Fruit fly (Drosophila melanogaster) whole organism, embryonic: ENCODE results near the gene CG32066.

ENCODE experiments used
- Atf6 ChIP-seq: fragments of 200-800 bp; sonication (Bioruptor generic); IDR thresholded peaks from 2 replicates; pipeline ENCODE4 v1.3.6; 2022; ENCODE audit warnings: missing biosample characterization, missing genetic modification characterization
- CG10274 ChIP-seq: fragments of 200-800 bp; sonication (Bioruptor generic); optimal IDR thresholded peaks from 3 replicates; lab custom pipeline; 2017; ENCODE audit warnings: missing biosample characterization, mild to moderate bottlenecking, missing genetic modification characterization
- CG10565 ChIP-seq: fragments of 200-800 bp; sonication (Bioruptor generic); optimal IDR thresholded peaks from 3 replicates; lab custom pipeline; 2016; ENCODE audit warnings: missing biosample characterization, mild to moderate bottlenecking, missing genetic modification characterization
- CG12104 ChIP-seq: fragments of 200-800 bp; sonication (Bioruptor generic); optimal IDR thresholded peaks from 3 replicates; lab custom pipeline; 2016; ENCODE audit warnings: missing biosample characterization, missing genetic modification characterization
- CG13624 ChIP-seq: fragments of 200-800 bp; sonication (Bioruptor generic); optimal IDR thresholded peaks from 2 replicates; lab custom pipeline; 2016; ENCODE audit warnings: missing biosample characterization, missing genetic modification characterization
- CG14860 ChIP-seq: fragments of 200-800 bp; sonication (Bioruptor generic); IDR thresholded peaks from 3 replicates; pipeline ENCODE4 v1.3.6; 2022; ENCODE audit warnings: missing biosample characterization, missing genetic modification characterization; ENCODE audit not compliant: partially characterized antibody
- CG16815 ChIP-seq: fragments of 200-800 bp; sonication (Bioruptor generic); optimal IDR thresholded peaks from 3 replicates; lab custom pipeline; 2017; ENCODE audit warnings: missing biosample characterization, mild to moderate bottlenecking, missing genetic modification characterization
- CG17568 ChIP-seq: fragments of 200-800 bp; sonication (Bioruptor generic); optimal IDR thresholded peaks from 2 replicates; lab custom pipeline; 2018; ENCODE audit warnings: missing biosample characterization, mild to moderate bottlenecking, missing genetic modification characterization, moderate library complexity
- CG2889 ChIP-seq: fragments of 200-800 bp; sonication (Bioruptor generic); IDR thresholded peaks from 3 replicates; pipeline ENCODE4 v1.3.6; 2022; ENCODE audit warnings: missing biosample characterization, missing genetic modification characterization
- CG6254 ChIP-seq: fragments of 200-800 bp; sonication (Bioruptor generic); optimal IDR thresholded peaks from 3 replicates; lab custom pipeline; 2017; ENCODE audit warnings: mild to moderate bottlenecking, missing biosample characterization, missing genetic modification reagents, missing genetic modification characterization
- CG7556 ChIP-seq: fragments of 200-800 bp; sonication (Bioruptor generic); optimal IDR thresholded peaks from 2 replicates; lab custom pipeline; 2017; ENCODE audit warnings: missing biosample characterization, mild to moderate bottlenecking, missing genetic modification characterization
- CG8478 ChIP-seq: fragments of >200 bp; optimal IDR thresholded peaks from 2 replicates; lab custom pipeline; 2018
- CG9727 ChIP-seq: fragments of 200-800 bp; sonication (Bioruptor generic); optimal IDR thresholded peaks from 3 replicates; lab custom pipeline; 2017; ENCODE audit warnings: missing biosample characterization, mild to moderate bottlenecking, missing genetic modification characterization
- CG9932 ChIP-seq: fragments of 200-800 bp; sonication (Bioruptor generic); IDR thresholded peaks from 2 replicates; pipeline ENCODE4 v1.3.6; 2022; ENCODE audit warnings: missing biosample characterization, missing genetic modification characterization
- Dek ChIP-seq: fragments of 200-800 bp; sonication (Bioruptor generic); optimal IDR thresholded peaks from 3 replicates; lab custom pipeline; 2019; ENCODE audit warnings: missing biosample characterization, mild to moderate bottlenecking, missing genetic modification characterization, moderate library complexity
- Dip2 ChIP-seq: fragments of 200-800 bp; sonication (Bioruptor generic); IDR thresholded peaks from 2 replicates; pipeline ENCODE4 v1.3.6; 2022; ENCODE audit warnings: missing biosample characterization, missing genetic modification characterization
- GATAe ChIP-seq: fragments of 200-800 bp; sonication (Bioruptor generic); conservative IDR thresholded peaks from 2 replicates; pipeline ENCODE4 v1.3.6; 2022; ENCODE audit warnings: missing biosample characterization, missing genetic modification characterization
- Hey ChIP-seq: fragments of 200-800 bp; sonication (Bioruptor generic); optimal IDR thresholded peaks from 3 replicates; lab custom pipeline; 2018; ENCODE audit warnings: missing biosample characterization, mild to moderate bottlenecking, missing genetic modification characterization
- HmgZ ChIP-seq: fragments of 200-800 bp; sonication (Bioruptor generic); optimal IDR thresholded peaks from 2 replicates; lab custom pipeline; 2018; ENCODE audit warnings: missing biosample characterization, mild to moderate bottlenecking, missing genetic modification characterization
- Hmr ChIP-seq: fragments of 200-800 bp; sonication (Bioruptor generic); optimal IDR thresholded peaks from 3 replicates; lab custom pipeline; 2017; ENCODE audit warnings: mild to moderate bottlenecking, missing biosample characterization, missing genetic modification reagents, missing genetic modification characterization
- Mrtf ChIP-seq: fragments of 200-800 bp; sonication (Bioruptor generic); IDR thresholded peaks from 3 replicates; pipeline ENCODE4 v1.3.6; 2022; ENCODE audit warnings: missing biosample characterization, missing genetic modification characterization
- Myb ChIP-seq: fragments of 200-800 bp; sonication (Bioruptor generic); optimal IDR thresholded peaks from 2 replicates; lab custom pipeline; 2016; ENCODE audit warnings: missing biosample characterization, missing genetic modification characterization
- Pdp1 ChIP-seq, 2 experiments: fragments of 200-800 bp; sonication (Bioruptor generic); optimal IDR thresholded peaks; 3 replicates each; lab custom pipeline; 2016; ENCODE audit warnings: missing biosample characterization in 2 of 2, missing genetic modification characterization in 2 of 2, mild to moderate bottlenecking in 1 of 2, moderate library complexity in 1 of 2
- Rx ChIP-seq: fragments of 200-800 bp; sonication (Bioruptor generic); IDR thresholded peaks from 2 replicates; pipeline ENCODE4 v1.3.6; 2022; ENCODE audit warnings: missing biosample characterization, missing genetic modification characterization
- amos ChIP-seq: fragments of 200-800 bp; sonication (Bioruptor generic); IDR thresholded peaks from 2 replicates; pipeline ENCODE4 v1.3.6; 2022; ENCODE audit warnings: missing biosample characterization, missing genetic modification characterization; ENCODE audit not compliant: partially characterized antibody
- bigmax ChIP-seq: fragments of 200-800 bp; sonication (Bioruptor generic); optimal IDR thresholded peaks from 2 replicates; lab custom pipeline; 2018; ENCODE audit warnings: missing biosample characterization, mild to moderate bottlenecking, missing genetic modification characterization
- chn ChIP-seq: fragments of 200-800 bp; sonication (Bioruptor generic); optimal IDR thresholded peaks from 2 replicates; lab custom pipeline; 2016; ENCODE audit warnings: missing biosample characterization, missing genetic modification characterization
- corto ChIP-seq: fragments of 200-800 bp; sonication (Bioruptor generic); optimal IDR thresholded peaks from 2 replicates; lab custom pipeline; 2016; ENCODE audit warnings: missing biosample characterization, mild to moderate bottlenecking, missing genetic modification characterization, moderate library complexity
- crc ChIP-seq: fragments of 200-800 bp; sonication (Bioruptor generic); optimal IDR thresholded peaks from 2 replicates; lab custom pipeline; 2016; ENCODE audit warnings: missing biosample characterization, missing genetic modification characterization
- dmrt11E ChIP-seq: fragments of 200-800 bp; sonication (Bioruptor generic); optimal IDR thresholded peaks from 3 replicates; lab custom pipeline; 2018; ENCODE audit warnings: missing biosample characterization, mild to moderate bottlenecking, missing genetic modification characterization, moderate library complexity
- emc ChIP-seq: fragments of 200-800 bp; sonication (Bioruptor generic); optimal IDR thresholded peaks from 2 replicates; lab custom pipeline; 2016; ENCODE audit warnings: missing biosample characterization, missing genetic modification characterization
- fu2 ChIP-seq: fragments of 200-800 bp; sonication (Bioruptor generic); optimal IDR thresholded peaks from 2 replicates; lab custom pipeline; 2016; ENCODE audit warnings: missing biosample characterization, missing genetic modification characterization
- gcm2 ChIP-seq: fragments of 200-800 bp; sonication (Bioruptor generic); optimal IDR thresholded peaks from 2 replicates; lab custom pipeline; 2016; ENCODE audit warnings: missing biosample characterization, missing genetic modification characterization
- gem ChIP-seq: fragments of 200-800 bp; sonication (Bioruptor generic); optimal IDR thresholded peaks from 2 replicates; lab custom pipeline; 2019; ENCODE audit warnings: missing biosample characterization, mild to moderate bottlenecking, missing genetic modification characterization, moderate library complexity
- gfzf ChIP-seq: fragments of 200-800 bp; sonication (Bioruptor generic); optimal IDR thresholded peaks from 2 replicates; lab custom pipeline; 2016; ENCODE audit warnings: missing biosample characterization, mild to moderate bottlenecking, missing genetic modification characterization, moderate library complexity
- grau ChIP-seq: fragments of 200-800 bp; optimal IDR thresholded peaks from 3 replicates; lab custom pipeline; 2019; ENCODE audit warnings: missing biosample characterization, mild to moderate bottlenecking, missing genetic modification characterization, moderate library complexity
- ham ChIP-seq: fragments of 200-800 bp; sonication (Bioruptor generic); IDR thresholded peaks from 2 replicates; pipeline ENCODE4 v1.3.6; 2022; ENCODE audit warnings: missing biosample characterization, missing genetic modification characterization
- hth ChIP-seq: fragments of >200 bp; optimal IDR thresholded peaks from 2 replicates; lab custom pipeline; 2017; ENCODE audit warnings: inconsistent platforms
- knrl ChIP-seq: fragments of 200-800 bp; sonication (Bioruptor generic); IDR thresholded peaks from 3 replicates; pipeline ENCODE4 v1.3.6; 2022; ENCODE audit warnings: missing biosample characterization, missing genetic modification characterization; ENCODE audit not compliant: partially characterized antibody
- lbe ChIP-seq: fragments of 200-800 bp; sonication (Bioruptor generic); optimal IDR thresholded peaks from 2 replicates; lab custom pipeline; 2016; ENCODE audit warnings: missing biosample characterization, mild to moderate bottlenecking, missing genetic modification characterization
- lmd ChIP-seq: fragments of 200-800 bp; sonication (Bioruptor generic); IDR thresholded peaks from 2 replicates; pipeline ENCODE4 v1.3.6; 2022; ENCODE audit warnings: missing biosample characterization, missing genetic modification characterization
- otp ChIP-seq: fragments of 200-800 bp; sonication (Bioruptor generic); IDR thresholded peaks from 3 replicates; pipeline ENCODE4, ENCODE4 v1.3.6; 2022; ENCODE audit warnings: missing biosample characterization, missing genetic modification characterization
- p53 ChIP-seq: fragments of 200-800 bp; sonication (Bioruptor generic); optimal IDR thresholded peaks from 2 replicates; lab custom pipeline; 2016; ENCODE audit warnings: missing biosample characterization, missing genetic modification characterization
- ranshi ChIP-seq: fragments of 200-800 bp; sonication (Bioruptor generic); IDR thresholded peaks from 2 replicates; pipeline ENCODE4 v1.3.6; 2022; ENCODE audit warnings: missing biosample characterization, missing genetic modification characterization
- ro ChIP-seq: fragments of 200-800 bp; sonication (Bioruptor generic); IDR thresholded peaks from 2 replicates; pipeline ENCODE4 v1.3.6; 2022; ENCODE audit warnings: missing biosample characterization, missing genetic modification characterization
- sisA ChIP-seq: fragments of 200-800 bp; sonication (Bioruptor generic); IDR thresholded peaks from 2 replicates; pipeline ENCODE4 v1.3.6; 2022; ENCODE audit warnings: missing biosample characterization, missing genetic modification characterization
- slbo ChIP-seq: fragments of 200-800 bp; sonication (Bioruptor generic); IDR thresholded peaks from 2 replicates; pipeline ENCODE4 v1.3.6; 2022; ENCODE audit warnings: missing biosample characterization, missing genetic modification characterization
- so ChIP-seq: fragments of 200-800 bp; sonication (Bioruptor generic); IDR thresholded peaks from 3 replicates; pipeline ENCODE4 v1.3.6; 2022; ENCODE audit warnings: missing biosample characterization, missing genetic modification characterization
- unc-4 ChIP-seq: fragments of 200-800 bp; sonication (Bioruptor generic); IDR thresholded peaks from 2 replicates; pipeline ENCODE4 v1.3.6; 2022; ENCODE audit warnings: missing biosample characterization, missing genetic modification characterization; ENCODE audit not compliant: partially characterized antibody
- usp ChIP-seq: fragments of >200 bp; optimal IDR thresholded peaks from 2 replicates; lab custom pipeline; 2017; ENCODE audit warnings: missing biosample characterization, missing genetic modification characterization
- vnd ChIP-seq: fragments of 200-800 bp; sonication (Bioruptor generic); IDR thresholded peaks from 3 replicates; pipeline ENCODE4 v1.3.6; 2022; ENCODE audit warnings: missing biosample characterization, missing genetic modification characterization; ENCODE audit not compliant: partially characterized antibody

CG32066 gene

dm6 chr3L:10678545-10679067, 17.8 kb upstream of the CG32066 start (continued):
- TF ChIP-seq Rx (peak; percentile 48; the same call in 1 of the 2 replicates), HmgZ (tag; lab: Kevin White, UChicago) (peak; percentile 94), CG13624 (GFP tag; lab: Kevin White, UChicago) (peak; percentile 91), amos (GFP tag; lab: Robert Waterston, UW) (no peak), CG16815 (GFP tag; lab: Kevin White, UChicago) (peak; percentile 92), CG2889 (GFP tag; lab: Robert Waterston, UW) (peak; percentile 74), corto (no peak), so (peak; percentile 94; the same call in 2 of the 3 replicates), CG9727 (peak; percentile 98), hth (lab: Kevin White, UChicago) (no peak), CG17568 (GFP tag; lab: Kevin White, UChicago) (peak; percentile 88), ranshi (GFP tag; lab: Robert Waterston, UW) (peak; percentile 92), CG7556 (GFP tag; lab: Kevin White, UChicago) (peak; percentile 99), otp (GFP tag; lab: Robert Waterston, UW) (peak; percentile 76), slbo (GFP tag; lab: Robert Waterston, UW) (peak; percentile 93), knrl (no peak), gem (tag; lab: Kevin White, UChicago) (peak; percentile 99), Mrtf (GFP tag; lab: Robert Waterston, UW) (peak; percentile 91), CG8478 (lab: Kevin White, UChicago) (no peak), lmd (peak; percentile 96), sisA (GFP tag; lab: Robert Waterston, UW) (peak; percentile 91), CG6254 (peak; percentile 89), emc (GFP tag; lab: Kevin White, UChicago) (peak; percentile 76), CG10274 (GFP tag; lab: Kevin White, UChicago) (peak; percentile 84), Pdp1 (GFP tag; optimal IDR thresholded peaks at IDR 0.05; lab: Kevin White, UChicago) (peak; percentile 86 to 95), Atf6 (GFP tag; lab: Robert Waterston, UW) (peak; percentile 96), CG9932 (GFP tag; lab: Robert Waterston, UW) (peak; percentile 87), gfzf (GFP tag; lab: Kevin White, UChicago) (no peak), GATAe (peak; percentile 69), fu2 (GFP tag; lab: Kevin White, UChicago) (peak; percentile 80), ham (GFP tag; lab: Robert Waterston, UW) (peak; percentile 69; the same call in 1 of the 2 replicates), crc (peak; percentile 84), Myb (GFP tag; lab: Kevin White, UChicago) (peak; percentile 86), ro (GFP tag; lab: Robert Waterston, UW) (peak; percentile 93; the same call in 1 of the 2 replicates), lbe (GFP tag; lab: Kevin White, UChicago) (no peak), CG12104 (GFP tag; lab: Kevin White, UChicago) (peak; percentile 96), Dek (peak; percentile 95), Hmr (GFP tag; lab: Kevin White, UChicago) (peak; percentile 98), usp (no peak), chn (GFP tag; lab: Kevin White, UChicago) (peak; percentile 87), CG10565 (GFP tag; lab: Kevin White, UChicago) (peak; percentile 40), grau (tag; lab: Kevin White, UChicago) (peak; percentile 95), Dip2 (GFP tag; lab: Robert Waterston, UW) (no peak; the same call in 1 of the 2 replicates), p53 (peak; percentile 76), bigmax (GFP tag; lab: Kevin White, UChicago) (peak; percentile 57), dmrt11E (tag; lab: Kevin White, UChicago) (peak; percentile 92), gcm2 (GFP tag; lab: Kevin White, UChicago) (peak; percentile 67), vnd (no peak), CG14860 (GFP tag; lab: Robert Waterston, UW) (no peak), unc-4 (GFP tag; lab: Robert Waterston, UW) (no peak), Hey (peak; percentile 67)
